Fruit fly (Drosophila melanogaster) S2 (cell line): ENCODE results near the gene CG6254.

Experiments used
- CG8478 ChIP-seq: fragments of >200 bp; optimal IDR thresholded peaks from 2 replicates; lab custom pipeline; 2018
- CTCF ChIP-seq, 2 experiments: fragments of >200 bp; optimal IDR thresholded peaks; 2 replicates each; lab custom pipeline; 2018

DNA sequence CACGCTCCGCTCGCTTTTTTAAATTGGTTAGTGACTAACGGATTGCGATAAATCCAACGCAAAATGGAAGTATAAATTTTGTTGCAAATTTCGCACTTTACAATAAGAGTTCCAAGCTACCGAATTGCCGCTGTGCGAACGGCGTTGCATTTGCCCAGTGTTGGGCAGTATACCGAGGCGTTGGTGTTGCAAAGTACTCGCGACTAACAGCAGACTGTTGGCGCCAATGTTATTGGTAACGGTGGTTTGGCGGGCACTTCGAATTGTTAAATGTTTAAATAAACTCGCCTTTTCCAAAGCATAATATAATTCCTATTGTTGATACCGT is 26.8 kb downstream of the CG6254 start:
- peak; percentile 36 to 56 for TF ChIP-seq CTCF (optimal IDR thresholded peaks at IDR 0.05; lab: Kevin White, UChicago)
- TF ChIP-seq CG8478 (lab: Kevin White, UChicago), result no peak
